Fruit fly (Drosophila melanogaster): ENCODE measurements around the gene Nak.

Gene Nak

dm6 chr2L:18968370-18969105 lies at the start of gene Nak, which contains the start of gene Tango6:
Gene Nak, minus strand, starts transcription at chr2L:18968744.
Gene Tango6, plus strand, starts transcription at chr2L:18969028.
- peak; percentile 14 for TF ChIP-seq CG8478 (optimal IDR thresholded peaks at IDR 0.05)
- TF ChIP-seq usp (GFP tag; optimal IDR thresholded peaks at IDR 0.05), result no peak

- TF ChIP-seq pan (optimal IDR thresholded peaks at IDR 0.05) (no peak), CG8478 (optimal IDR thresholded peaks at IDR 0.05) (no peak), usp (GFP tag; optimal IDR thresholded peaks at IDR 0.05) (no peak), psq (optimal IDR thresholded peaks at IDR 0.05) (no peak), Dll (optimal IDR thresholded peaks at IDR 0.05) (no peak), EcR (GFP tag; optimal IDR thresholded peaks at IDR 0.05) (no peak)
Measured at dm6 chr2L:19018266-19018665, 49.7 kb upstream of the Nak start.

- no peak for TF ChIP-seq CG8478 (optimal IDR thresholded peaks at IDR 0.05)
- no peak for TF ChIP-seq pan (optimal IDR thresholded peaks at IDR 0.05)
- TF ChIP-seq Dll (optimal IDR thresholded peaks at IDR 0.05), result no peak
- TF ChIP-seq EcR (GFP tag; optimal IDR thresholded peaks at IDR 0.05), result no peak
- TF ChIP-seq usp (GFP tag; optimal IDR thresholded peaks at IDR 0.05), result no peak
- TF ChIP-seq psq (optimal IDR thresholded peaks at IDR 0.05), result no peak
Measured at dm6 chr2L:19017060-19017459, 48.5 kb upstream of the Nak start.

- TF ChIP-seq psq (optimal IDR thresholded peaks at IDR 0.05), result no peak
- no peak for TF ChIP-seq EcR (GFP tag; optimal IDR thresholded peaks at IDR 0.05)
- TF ChIP-seq pan (optimal IDR thresholded peaks at IDR 0.05), result no peak
- TF ChIP-seq CG8478 (optimal IDR thresholded peaks at IDR 0.05), result no peak
- TF ChIP-seq usp (GFP tag; optimal IDR thresholded peaks at IDR 0.05), result no peak
- no peak for TF ChIP-seq Dll (optimal IDR thresholded peaks at IDR 0.05)
Measured at dm6 chr2L:19015628-19016027, 47.1 kb upstream of the Nak start.

- no peak for TF ChIP-seq usp (GFP tag; optimal IDR thresholded peaks at IDR 0.05)
- TF ChIP-seq EcR (GFP tag; optimal IDR thresholded peaks at IDR 0.05), result no peak
- no peak for TF ChIP-seq pan (optimal IDR thresholded peaks at IDR 0.05)
- TF ChIP-seq psq (optimal IDR thresholded peaks at IDR 0.05), result no peak
- no peak for TF ChIP-seq CG8478 (optimal IDR thresholded peaks at IDR 0.05)
- TF ChIP-seq Dll (optimal IDR thresholded peaks at IDR 0.05), result no peak
Measured at dm6 chr2L:19014881-19015366, 46.4 kb upstream of the Nak start.

- TF ChIP-seq CG8478 (optimal IDR thresholded peaks at IDR 0.05), result no peak
- TF ChIP-seq psq (optimal IDR thresholded peaks at IDR 0.05), result no peak
- no peak for TF ChIP-seq Dll (optimal IDR thresholded peaks at IDR 0.05)
Measured at dm6 chr2L:19014032-19014880, 45.7 kb upstream of the Nak start.

dm6 chr2L:19012776-19013328 lies 44.3 kb upstream of the Nak start:
- TF ChIP-seq psq (optimal IDR thresholded peaks at IDR 0.05) (no peak), CG8478 (optimal IDR thresholded peaks at IDR 0.05) (no peak), Dll (optimal IDR thresholded peaks at IDR 0.05) (no peak), usp (GFP tag; optimal IDR thresholded peaks at IDR 0.05) (no peak), EcR (GFP tag; optimal IDR thresholded peaks at IDR 0.05) (no peak), pan (optimal IDR thresholded peaks at IDR 0.05) (no peak)

- no peak for TF ChIP-seq usp (GFP tag; optimal IDR thresholded peaks at IDR 0.05)
- no peak for TF ChIP-seq Dll (optimal IDR thresholded peaks at IDR 0.05)
- TF ChIP-seq pan (optimal IDR thresholded peaks at IDR 0.05), result peak; percentile 62
- no peak for TF ChIP-seq CG8478 (optimal IDR thresholded peaks at IDR 0.05)
Measured at dm6 chr2L:19011895-19012645, 43.5 kb upstream of the Nak start.

dm6 chr2L:19010566-19010965 lies 42.0 kb upstream of the Nak start, which contains the start of gene robl37BC:
Gene robl37BC, plus strand, starts transcription at chr2L:19010866.
- TF ChIP-seq EcR (GFP tag; optimal IDR thresholded peaks at IDR 0.05) (no peak), pan (optimal IDR thresholded peaks at IDR 0.05) (no peak), CG8478 (optimal IDR thresholded peaks at IDR 0.05) (no peak), Dll (optimal IDR thresholded peaks at IDR 0.05) (no peak), usp (GFP tag; optimal IDR thresholded peaks at IDR 0.05) (no peak), psq (optimal IDR thresholded peaks at IDR 0.05) (no peak)

- no peak for TF ChIP-seq Dll (optimal IDR thresholded peaks at IDR 0.05)
- no peak for TF ChIP-seq usp (GFP tag; optimal IDR thresholded peaks at IDR 0.05)
- no peak for TF ChIP-seq psq (optimal IDR thresholded peaks at IDR 0.05)
- no peak for TF ChIP-seq CG8478 (optimal IDR thresholded peaks at IDR 0.05)
- no peak for TF ChIP-seq pan (optimal IDR thresholded peaks at IDR 0.05)
- TF ChIP-seq EcR (GFP tag; optimal IDR thresholded peaks at IDR 0.05), result no peak
Measured at dm6 chr2L:19010037-19010436, 41.5 kb upstream of the Nak start.

dm6 chr2L:19009130-19009529 lies 40.6 kb upstream of the Nak start, which contains the start of gene RpL30:
Gene RpL30, minus strand, starts transcription at chr2L:19009306.
- TF ChIP-seq Dll (optimal IDR thresholded peaks at IDR 0.05) (no peak), psq (optimal IDR thresholded peaks at IDR 0.05) (no peak), CG8478 (optimal IDR thresholded peaks at IDR 0.05) (no peak), EcR (GFP tag; optimal IDR thresholded peaks at IDR 0.05) (no peak), pan (optimal IDR thresholded peaks at IDR 0.05) (no peak), usp (GFP tag; optimal IDR thresholded peaks at IDR 0.05) (no peak)

All from whole organism.